Worm (Caenorhabditis elegans) whole organism, L4/young adult: ENCODE measurements around the gene T11G6.2.

ENCODE experiments used
- W03F9.2 ChIP-seq: fragments of 150-350 bp; optimal IDR thresholded peaks from 2 replicates; lab custom pipeline; 2014; ENCODE audit warnings: missing biosample characterization, missing genetic modification characterization
- dao-5 ChIP-seq: sonication (generic microtip); optimal IDR thresholded peaks from 2 replicates; lab custom pipeline; 2016; ENCODE audit warnings: missing genotype, missing genetic modification characterization, moderate library complexity, missing compliant biosample characterization

ce11 chrIV:10879542-10879941, 21.2 kb upstream of the T11G6.2 start, which contains the start of gene sdz-13:
- no peak for TF ChIP-seq dao-5 (tag; lab: Kevin White, UChicago)
- TF ChIP-seq W03F9.2 (tag; lab: Kevin White, UChicago), result no peak
